Worm (Caenorhabditis elegans) whole organism, L3 larva: ENCODE data around the gene C46F2.1.

Experiments
- R02D3.7 ChIP-seq: fragments of 150-350 bp; optimal IDR thresholded peaks from 2 replicates; lab custom pipeline; 2014; ENCODE audit warnings: missing biosample characterization, missing genetic modification characterization
- ZK546.5 ChIP-seq: sonication (generic microtip); optimal IDR thresholded peaks from 2 replicates; lab custom pipeline; 2017; ENCODE audit warnings: missing biosample characterization, missing genetic modification characterization
- aly-2 ChIP-seq: fragments of 150-350 bp; optimal IDR thresholded peaks from 2 replicates; lab custom pipeline; 2014; ENCODE audit warnings: missing biosample characterization, missing genetic modification characterization
- ama-1 ChIP-seq: fragments of 150-350 bp; optimal IDR thresholded peaks from 2 replicates; lab custom pipeline; 2018
- ceh-16 ChIP-seq: sonication (generic microtip); optimal IDR thresholded peaks from 2 replicates; lab custom pipeline; 2017; ENCODE audit warnings: missing biosample characterization, missing genetic modification characterization
- ceh-28 ChIP-seq: fragments of 150-350 bp; optimal IDR thresholded peaks from 2 replicates; lab custom pipeline; 2014; ENCODE audit warnings: missing biosample characterization, missing genetic modification reagents, missing genetic modification characterization
- ceh-82 ChIP-seq: fragments of 150-350 bp; optimal IDR thresholded peaks from 2 replicates; lab custom pipeline; 2014; ENCODE audit warnings: missing biosample characterization, missing genetic modification characterization
- ceh-9 ChIP-seq: sonication (generic microtip); optimal IDR thresholded peaks from 2 replicates; lab custom pipeline; 2018; ENCODE audit warnings: missing biosample characterization, missing genetic modification characterization
- daf-12 ChIP-seq: fragments of 150-350 bp; optimal IDR thresholded peaks from 2 replicates; lab custom pipeline; 2014; ENCODE audit warnings: missing biosample characterization, missing genetic modification reagents, missing genetic modification characterization
- egl-27 ChIP-seq: sonication (generic microtip); optimal IDR thresholded peaks from 4 replicates; lab custom pipeline; 2017; ENCODE audit warnings: missing biosample characterization, missing genetic modification reagents, missing genetic modification characterization
- egl-5 ChIP-seq: fragments of 150-350 bp; optimal IDR thresholded peaks from 2 replicates; lab custom pipeline; 2017; ENCODE audit warnings: missing biosample characterization, missing genetic modification reagents, missing genetic modification characterization, inconsistent platforms
- elt-1 ChIP-seq: fragments of 150-350 bp; optimal IDR thresholded peaks from 2 replicates; lab custom pipeline; 2014; ENCODE audit warnings: missing biosample characterization, missing genetic modification characterization
- elt-2 ChIP-seq: sonication (generic microtip); optimal IDR thresholded peaks from 2 replicates; lab custom pipeline; 2016; ENCODE audit warnings: missing genetic modification reagents, mild to moderate bottlenecking, missing genetic modification characterization, missing compliant biosample characterization
- elt-3 ChIP-seq, 3 experiments: fragments of 150-350 bp in 1 of 3; sonication (generic microtip) in 2 of 3; optimal IDR thresholded peaks; 2 replicates in 2 of 3; 4 replicates in 1 of 3; lab custom pipeline; 2014 to 2017; ENCODE audit warnings: missing biosample characterization in 3 of 3, missing genetic modification characterization in 3 of 3
- eor-1 ChIP-seq, 2 experiments: fragments of 150-350 bp; optimal IDR thresholded peaks; 2 replicates each; lab custom pipeline; 2014 to 2018; ENCODE audit warnings: missing biosample characterization in 2 of 2, missing genetic modification characterization in 2 of 2
- fkh-10 ChIP-seq: sonication (generic microtip); optimal IDR thresholded peaks from 2 replicates; lab custom pipeline; 2017; ENCODE audit warnings: missing biosample characterization, missing genetic modification reagents, missing genetic modification characterization
- fkh-2 ChIP-seq: fragments of 150-350 bp; optimal IDR thresholded peaks from 2 replicates; lab custom pipeline; 2014; ENCODE audit warnings: missing biosample characterization, missing genetic modification reagents, missing genetic modification characterization
- fos-1 ChIP-seq: fragments of 150-350 bp; optimal IDR thresholded peaks from 2 replicates; lab custom pipeline; 2014; ENCODE audit warnings: missing biosample characterization, missing genetic modification characterization
- hmg-11 ChIP-seq: sonication (generic microtip); optimal IDR thresholded peaks from 2 replicates; lab custom pipeline; 2016; ENCODE audit warnings: missing genetic modification characterization, missing compliant biosample characterization
- lin-15B ChIP-seq: fragments of 150-350 bp; optimal IDR thresholded peaks from 2 replicates; lab custom pipeline; 2014; ENCODE audit warnings: missing biosample characterization, missing genetic modification characterization
- lin-39 ChIP-seq: fragments of 150-350 bp; optimal IDR thresholded peaks from 2 replicates; lab custom pipeline; 2018; ENCODE audit warnings: missing biosample characterization, missing genetic modification reagents, missing genetic modification characterization
- lsy-12 ChIP-seq: sonication (generic microtip); optimal IDR thresholded peaks from 2 replicates; lab custom pipeline; 2016; ENCODE audit warnings: mild to moderate bottlenecking, missing genetic modification characterization, missing compliant biosample characterization
- mml-1 ChIP-seq: fragments of 150-350 bp; sonication (generic microtip); optimal IDR thresholded peaks from 3 replicates; lab custom pipeline; 2014; ENCODE audit warnings: missing biosample characterization, missing genetic modification characterization
- nfya-1 ChIP-seq: sonication (generic microtip); optimal IDR thresholded peaks from 2 replicates; lab custom pipeline; 2017; ENCODE audit warnings: missing genetic modification characterization, mild to moderate bottlenecking, missing compliant biosample characterization, antibody characterized with exemption, moderate library complexity; ENCODE audit not compliant: insufficient read depth
- nhr-23 ChIP-seq: fragments of 150-350 bp; optimal IDR thresholded peaks from 2 replicates; lab custom pipeline; 2014; ENCODE audit warnings: missing biosample characterization, missing genetic modification reagents, missing genetic modification characterization
- nhr-25 ChIP-seq: sonication (generic microtip); optimal IDR thresholded peaks from 2 replicates; lab custom pipeline; 2017; ENCODE audit warnings: missing biosample characterization, missing genetic modification characterization
- nhr-28 ChIP-seq: fragments of 150-350 bp; optimal IDR thresholded peaks from 2 replicates; lab custom pipeline; 2014; ENCODE audit warnings: missing biosample characterization, missing genetic modification characterization
- nhr-67 ChIP-seq: fragments of 150-350 bp; optimal IDR thresholded peaks from 2 replicates; lab custom pipeline; 2014; ENCODE audit warnings: missing biosample characterization, missing genetic modification characterization
- nhr-76 ChIP-seq: fragments of 150-350 bp; sonication (generic microtip); optimal IDR thresholded peaks from 5 replicates; lab custom pipeline; 2014; ENCODE audit warnings: missing biosample characterization, missing genetic modification characterization
- nhr-77 ChIP-seq: fragments of 150-350 bp; optimal IDR thresholded peaks from 2 replicates; lab custom pipeline; 2014; ENCODE audit warnings: missing biosample characterization, missing genetic modification characterization
- pha-4 ChIP-seq: fragments of 150-350 bp; optimal IDR thresholded peaks from 2 replicates; lab custom pipeline; 2014; ENCODE audit warnings: missing biosample characterization, missing genetic modification reagents, missing genetic modification characterization
- pqm-1 ChIP-seq: fragments of 150-350 bp; optimal IDR thresholded peaks from 2 replicates; lab custom pipeline; 2017; ENCODE audit warnings: missing biosample characterization, missing genetic modification characterization, inconsistent platforms
- sea-2 ChIP-seq: fragments of 150-350 bp; sonication (generic microtip); optimal IDR thresholded peaks from 4 replicates; lab custom pipeline; 2014; ENCODE audit warnings: missing biosample characterization, missing genetic modification reagents, missing genetic modification characterization
- skn-1 ChIP-seq: fragments of 150-350 bp; optimal IDR thresholded peaks from 2 replicates; lab custom pipeline; 2014; ENCODE audit warnings: missing biosample characterization, missing genetic modification characterization
- snpc-4 ChIP-seq: fragments of 150-350 bp; optimal IDR thresholded peaks from 2 replicates; lab custom pipeline; 2014; ENCODE audit warnings: missing biosample characterization, missing genetic modification characterization
- tbx-2 ChIP-seq: sonication (generic microtip); optimal IDR thresholded peaks from 2 replicates; lab custom pipeline; 2016; ENCODE audit warnings: mild to moderate bottlenecking, missing genetic modification characterization, missing compliant biosample characterization
- unc-62 ChIP-seq: fragments of 150-350 bp; sonication (generic microtip); optimal IDR thresholded peaks from 4 replicates; lab custom pipeline; 2014; ENCODE audit warnings: missing biosample characterization, missing genetic modification reagents, missing genetic modification characterization
- zag-1 ChIP-seq: fragments of 150-350 bp; optimal IDR thresholded peaks from 2 replicates; lab custom pipeline; 2014; ENCODE audit warnings: missing biosample characterization, missing genetic modification characterization
- ztf-11 ChIP-seq: fragments of 150-350 bp; optimal IDR thresholded peaks from 2 replicates; lab custom pipeline; 2014; ENCODE audit warnings: missing biosample characterization, missing genetic modification characterization
- ztf-4 ChIP-seq: fragments of 150-350 bp; optimal IDR thresholded peaks from 2 replicates; lab custom pipeline; 2014; ENCODE audit warnings: missing biosample characterization, missing genetic modification characterization

The C46F2.1 gene

DNA sequence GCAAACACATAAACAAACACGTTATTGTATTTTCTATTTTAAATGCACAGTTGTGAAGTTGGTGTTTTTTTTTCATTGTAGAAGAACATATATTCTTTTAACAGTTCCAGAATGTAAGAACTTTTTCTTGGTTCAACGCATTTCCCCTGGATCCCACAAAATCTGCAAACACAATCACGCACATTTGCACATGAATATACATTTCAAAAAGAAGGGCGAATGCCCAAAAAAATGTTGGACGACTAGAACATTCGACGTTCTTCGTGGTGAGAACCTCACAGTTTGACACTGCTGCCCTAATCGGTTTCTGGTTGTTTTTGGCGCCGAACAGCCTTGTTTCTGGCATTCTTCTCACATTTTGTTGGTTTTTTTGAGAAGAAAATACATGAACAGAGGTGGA, 31.7 kb downstream of the C46F2.1 start:
- TF ChIP-seq nhr-28: no peak
- no peak for TF ChIP-seq aly-2 (tag; lab: Kevin White, UChicago)
- no peak for TF ChIP-seq ceh-9
- TF ChIP-seq eor-1 (tag; optimal IDR thresholded peaks at IDR 0.05; lab: Kevin White, UChicago): no peak
- no peak for TF ChIP-seq ceh-82
- no peak for TF ChIP-seq fkh-10 (GFP tag; lab: Kevin White, UChicago)
- TF ChIP-seq egl-27 (tag; lab: Kevin White, UChicago): no peak
- TF ChIP-seq ceh-16 (tag; lab: Kevin White, UChicago): no peak
- no peak for TF ChIP-seq sea-2 (GFP tag; lab: Kevin White, UChicago)
- no peak for TF ChIP-seq nhr-76 (tag; lab: Kevin White, UChicago)
- TF ChIP-seq fos-1 (tag; lab: Kevin White, UChicago): no peak
- TF ChIP-seq elt-1: no peak
- no peak for TF ChIP-seq tbx-2 (tag; lab: Kevin White, UChicago)
- TF ChIP-seq ztf-4 (tag; lab: Kevin White, UChicago): no peak
- TF ChIP-seq daf-12 (tag; lab: Kevin White, UChicago): no peak
- TF ChIP-seq lsy-12 (tag; lab: Kevin White, UChicago): no peak
- peak; percentile 26 for TF ChIP-seq hmg-11 (tag; lab: Kevin White, UChicago)
- TF ChIP-seq pqm-1 (tag; lab: Kevin White, UChicago): no peak
- TF ChIP-seq nhr-67 (tag; lab: Kevin White, UChicago): no peak
- no peak for TF ChIP-seq skn-1 (tag; lab: Kevin White, UChicago)
- no peak for TF ChIP-seq nhr-77 (tag; lab: Kevin White, UChicago)
- TF ChIP-seq nhr-23 (tag; lab: Kevin White, UChicago): peak; percentile 3
- peak; percentile 63 for TF ChIP-seq pha-4 (tag; lab: Kevin White, UChicago)
- TF ChIP-seq ceh-28: no peak
- peak; percentile 51 for TF ChIP-seq lin-39
- TF ChIP-seq egl-5: no peak
- peak; percentile 52 for TF ChIP-seq nfya-1 (tag; lab: Kevin White, UChicago)
- no peak for TF ChIP-seq unc-62 (GFP tag; lab: Kevin White, UChicago)
- TF ChIP-seq fkh-2 (tag; lab: Kevin White, UChicago): no peak
- TF ChIP-seq lin-15B: no peak
- TF ChIP-seq nhr-25 (tag; lab: Kevin White, UChicago): peak; percentile 41
- TF ChIP-seq ZK546.5 (tag; lab: Kevin White, UChicago): no peak
- no peak for TF ChIP-seq R02D3.7
- no peak for TF ChIP-seq snpc-4 (tag; lab: Kevin White, UChicago)
- TF ChIP-seq elt-2: peak; percentile 43

DNA sequence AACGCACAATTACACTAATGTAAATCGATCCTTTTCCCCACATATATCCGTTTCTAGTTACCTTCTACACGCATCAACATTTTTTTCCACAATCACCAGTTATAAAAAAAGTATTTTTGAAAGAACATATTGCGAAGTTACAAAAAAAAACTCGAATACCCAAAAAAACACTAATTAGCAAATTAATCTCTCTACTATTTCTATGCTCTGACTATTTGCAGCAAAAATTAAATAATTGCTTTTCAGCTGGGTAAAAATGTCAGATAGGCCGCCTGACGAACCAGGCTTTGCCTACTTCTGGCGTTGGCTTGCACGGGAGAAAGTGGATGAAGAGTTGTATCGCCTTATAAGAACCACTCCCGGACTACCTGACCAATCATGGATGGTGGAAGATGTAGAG, 32.3 kb downstream of the C46F2.1 start, which contains the start of gene K07E3.1:
Gene K07E3.1 (plus strand): TSS at position 247 of the 400 bp plus-strand sequence.
- TF ChIP-seq ama-1 (lab: Kevin White, UChicago) (no peak), ceh-82 (no peak), eor-1 (tag; optimal IDR thresholded peaks at IDR 0.05; lab: Kevin White, UChicago) (no peak), nhr-67 (tag; lab: Kevin White, UChicago) (no peak), nhr-77 (tag; lab: Kevin White, UChicago) (no peak), fkh-2 (tag; lab: Kevin White, UChicago) (no peak), fos-1 (tag; lab: Kevin White, UChicago) (no peak), egl-5 (no peak), ZK546.5 (tag; lab: Kevin White, UChicago) (no peak), mml-1 (tag; lab: Kevin White, UChicago) (no peak), nhr-25 (tag; lab: Kevin White, UChicago) (no peak), zag-1 (tag; lab: Kevin White, UChicago) (no peak), nhr-28 (no peak), egl-27 (tag; lab: Kevin White, UChicago) (no peak), elt-1 (no peak), snpc-4 (tag; lab: Kevin White, UChicago) (no peak)

DNA sequence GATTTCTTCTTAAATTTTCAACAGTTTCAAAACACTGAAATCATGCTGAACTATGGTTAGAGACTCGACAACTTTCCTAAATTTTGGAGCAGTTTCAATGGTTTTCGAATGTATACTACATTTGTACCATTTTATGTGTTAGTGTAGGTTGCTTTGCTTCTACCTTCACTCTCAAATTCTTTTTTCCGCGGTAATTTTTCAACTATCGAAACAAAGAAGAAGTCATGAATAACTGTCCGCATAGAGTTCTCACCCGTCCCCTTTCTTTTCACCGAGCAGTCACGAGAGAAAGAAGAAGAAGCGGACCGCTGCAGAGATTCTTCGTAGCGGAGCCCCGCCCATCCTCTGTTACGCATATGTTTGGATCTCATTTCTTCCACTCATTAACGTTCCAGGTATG, 38.3 kb downstream of the C46F2.1 start, which contains the start of gene hlh-8:
Gene hlh-8 (plus strand): TSS at position 301 of the 400 bp plus-strand sequence.
- no peak for TF ChIP-seq ama-1 (lab: Kevin White, UChicago)
- no peak for TF ChIP-seq pha-4 (tag; lab: Kevin White, UChicago)
- TF ChIP-seq tbx-2 (tag; lab: Kevin White, UChicago): no peak
- TF ChIP-seq fos-1 (tag; lab: Kevin White, UChicago): no peak
- no peak for TF ChIP-seq skn-1 (tag; lab: Kevin White, UChicago)
- TF ChIP-seq lsy-12 (tag; lab: Kevin White, UChicago): no peak
- no peak for TF ChIP-seq mml-1 (tag; lab: Kevin White, UChicago)
- TF ChIP-seq nhr-77 (tag; lab: Kevin White, UChicago): no peak
- TF ChIP-seq ztf-11 (tag; lab: Kevin White, UChicago): no peak
- no peak for TF ChIP-seq egl-5
- no peak for TF ChIP-seq elt-3 (tag; optimal IDR thresholded peaks at IDR 0.05; lab: Kevin White, UChicago)
- TF ChIP-seq nfya-1 (tag; lab: Kevin White, UChicago): no peak
- no peak for TF ChIP-seq sea-2 (GFP tag; lab: Kevin White, UChicago)
